Comparison of ENCODE assay signal across 2 fruit fly cellular contexts in genomic region chrX:17229475-17230169, dm6.
A peak's percentile ranks its signal among the peaks of the same experiment; 100 is the strongest.
TF ChIP-seq lines count a peak whose summit lies in the region.

No protein-coding gene starts in this region.

TF ChIP-seq in whole organism, embryonic, 481 proteins besides CTCF, POLR2A, EP300 and RAD21 (continued from another document and continues in another):
- peak; percentile 44 for TF ChIP-seq CG2120 (GFP tag; optimal IDR thresholded peaks at IDR 0.05; lab: Kevin White, UChicago)
- TF ChIP-seq Blimp-1 (GFP tag; optimal IDR thresholded peaks at IDR 0.05; lab: Kevin White, UChicago) = peak; percentile 100
- TF ChIP-seq CG7556 (GFP tag; optimal IDR thresholded peaks at IDR 0.05; lab: Kevin White, UChicago) = peak; percentile 2
- no peak for TF ChIP-seq Sin3A (optimal IDR thresholded peaks at IDR 0.05; lab: Kevin White, UChicago)
- peak; percentile 15 for TF ChIP-seq Ets65A (GFP tag; lab: Kevin White, UChicago)
- peak; percentile 65 for TF ChIP-seq gem (tag; optimal IDR thresholded peaks at IDR 0.05; lab: Kevin White, UChicago)
- no peak for TF ChIP-seq CG6683 (GFP tag; optimal IDR thresholded peaks at IDR 0.05; lab: Kevin White, UChicago)
- peak; percentile 37 for TF ChIP-seq CG7839 (tag; optimal IDR thresholded peaks at IDR 0.05; lab: Kevin White, UChicago)
- TF ChIP-seq bsh (GFP tag; optimal IDR thresholded peaks at IDR 0.05; lab: Kevin White, UChicago) = peak in 1 of 2 experiments; percentile 35
- no peak for TF ChIP-seq CG6654 (GFP tag; optimal IDR thresholded peaks at IDR 0.05; lab: Kevin White, UChicago)
- 0 out of 2 replicates have a peak, but pooled peaks have one; percentile 33 for TF ChIP-seq CG17328 (GFP tag; IDR thresholded peaks at IDR 0.05; lab: Robert Waterston, UW)
- TF ChIP-seq CG14860 (GFP tag; IDR thresholded peaks at IDR 0.05; lab: Robert Waterston, UW; ENCODE audit: partially characterized antibody) = no peak
- peak; percentile 0 for TF ChIP-seq vfl (GFP tag; optimal IDR thresholded peaks at IDR 0.05; lab: Kevin White, UChicago)
- TF ChIP-seq Doc2 (GFP tag; IDR thresholded peaks at IDR 0.05; lab: Robert Waterston, UW) = no peak
- TF ChIP-seq z (GFP tag; IDR thresholded peaks at IDR 0.05; lab: Robert Waterston, UW) = no peak
- no peak for TF ChIP-seq CG14014 (GFP tag; IDR thresholded peaks at IDR 0.05; lab: Robert Waterston, UW)
- no peak for TF ChIP-seq CG5245 (GFP tag; optimal IDR thresholded peaks at IDR 0.05; lab: Kevin White, UChicago)
- TF ChIP-seq slp2 (GFP tag; optimal IDR thresholded peaks at IDR 0.05; lab: Kevin White, UChicago) = peak; percentile 9
- peak; percentile 3 for TF ChIP-seq Vsx1 (GFP tag; optimal IDR thresholded peaks at IDR 0.05; lab: Kevin White, UChicago)
- TF ChIP-seq CG32767 (GFP tag; IDR thresholded peaks at IDR 0.05; lab: Robert Waterston, UW) = no peak
- TF ChIP-seq pita (GFP tag; optimal IDR thresholded peaks at IDR 0.05; lab: Kevin White, UChicago) = peak; percentile 16
- peak; percentile 44 for TF ChIP-seq NC2β (GFP tag; optimal IDR thresholded peaks at IDR 0.05; lab: Kevin White, UChicago)
- TF ChIP-seq lilli (GFP tag; optimal IDR thresholded peaks at IDR 0.05; lab: Kevin White, UChicago) = peak; percentile 42
- peak; percentile 37 for TF ChIP-seq chn (GFP tag; optimal IDR thresholded peaks at IDR 0.05; lab: Kevin White, UChicago)
- TF ChIP-seq zf30C (GFP tag; optimal IDR thresholded peaks at IDR 0.05; lab: Kevin White, UChicago) = peak; percentile 16
- peak in 1 of 3 experiments; percentile 61 for TF ChIP-seq lola (GFP tag; optimal IDR thresholded peaks at IDR 0.05; lab: Kevin White, UChicago)
- peak; percentile 33 for TF ChIP-seq CG11504 (tag; optimal IDR thresholded peaks at IDR 0.05; lab: Kevin White, UChicago)
- TF ChIP-seq Med (GFP tag; lab: Kevin White, UChicago) = peak; percentile 84
- TF ChIP-seq dmrt11E (tag; optimal IDR thresholded peaks at IDR 0.05; lab: Kevin White, UChicago) = peak; percentile 54
- TF ChIP-seq sens (GFP tag; lab: Kevin White, UChicago) = peak; percentile 76
- peak; percentile 3 for TF ChIP-seq gfzf (GFP tag; optimal IDR thresholded peaks at IDR 0.05; lab: Kevin White, UChicago)
- TF ChIP-seq Fer2 (tag; optimal IDR thresholded peaks at IDR 0.05; lab: Kevin White, UChicago) = no peak
- TF ChIP-seq Sox102F (GFP tag; optimal IDR thresholded peaks at IDR 0.05; lab: Kevin White, UChicago) = peak; percentile 28
- TF ChIP-seq sc (optimal IDR thresholded peaks at IDR 0.05; lab: Kevin White, UChicago) = no peak
- TF ChIP-seq sc (GFP tag; optimal IDR thresholded peaks at IDR 0.05; lab: Kevin White, UChicago) = peak; percentile 5
- TF ChIP-seq mam (GFP tag; optimal IDR thresholded peaks at IDR 0.05; lab: Kevin White, UChicago) = peak; percentile 12
- peak in 1 of 2 experiments; percentile 36 for TF ChIP-seq Hr51 (GFP tag; optimal IDR thresholded peaks at IDR 0.05; lab: Kevin White, UChicago)
- TF ChIP-seq Chrac-16 (GFP tag; optimal IDR thresholded peaks at IDR 0.05; lab: Kevin White, UChicago) = peak; percentile 21
- TF ChIP-seq CG9876 (GFP tag; optimal IDR thresholded peaks at IDR 0.05; lab: Kevin White, UChicago) = peak; percentile 27
- TF ChIP-seq pnt (GFP tag; optimal IDR thresholded peaks at IDR 0.05; lab: Kevin White, UChicago) = peak; percentile 35
- peak; percentile 39 for TF ChIP-seq shn (GFP tag; optimal IDR thresholded peaks at IDR 0.05; lab: Kevin White, UChicago)
- TF ChIP-seq pros (GFP tag; optimal IDR thresholded peaks at IDR 0.05; lab: Kevin White, UChicago) = peak; percentile 23
- no peak for TF ChIP-seq CG5953 (GFP tag; IDR thresholded peaks at IDR 0.05; lab: Robert Waterston, UW)
- no peak for TF ChIP-seq CG33557 (GFP tag; optimal IDR thresholded peaks at IDR 0.05; lab: Kevin White, UChicago)
- no peak for TF ChIP-seq H2.0 (GFP tag; IDR thresholded peaks at IDR 0.05; lab: Robert Waterston, UW)
- no peak for TF ChIP-seq NfI (GFP tag; optimal IDR thresholded peaks at IDR 0.05; lab: Kevin White, UChicago)
- TF ChIP-seq unpg (GFP tag; optimal IDR thresholded peaks at IDR 0.05; lab: Kevin White, UChicago) = peak; percentile 53
- TF ChIP-seq CG12942 (GFP tag; optimal IDR thresholded peaks at IDR 0.05; lab: Kevin White, UChicago) = no peak
- peak; percentile 80 for TF ChIP-seq Dip2 (GFP tag; IDR thresholded peaks at IDR 0.05; lab: Robert Waterston, UW)
- no peak for TF ChIP-seq CG10274 (GFP tag; optimal IDR thresholded peaks at IDR 0.05; lab: Kevin White, UChicago)
- TF ChIP-seq Antp (GFP tag; optimal IDR thresholded peaks at IDR 0.05; lab: Kevin White, UChicago) = peak; percentile 42
- TF ChIP-seq nmo (GFP tag; optimal IDR thresholded peaks at IDR 0.05; lab: Kevin White, UChicago) = peak; percentile 35
- no peak for TF ChIP-seq ham (GFP tag; IDR thresholded peaks at IDR 0.05; lab: Robert Waterston, UW)
- peak; percentile 34 for TF ChIP-seq Xbp1 (GFP tag; optimal IDR thresholded peaks at IDR 0.05; lab: Kevin White, UChicago)
- TF ChIP-seq Pdp1 (GFP tag; optimal IDR thresholded peaks at IDR 0.05; lab: Kevin White, UChicago) = peak; percentile 18 to 53
- peak; percentile 18 for TF ChIP-seq CG17385 (GFP tag; optimal IDR thresholded peaks at IDR 0.05; lab: Kevin White, UChicago)
- TF ChIP-seq Abd-B (GFP tag; optimal IDR thresholded peaks at IDR 0.05; lab: Kevin White, UChicago) = peak; percentile 34
- TF ChIP-seq CoRest (tag; optimal IDR thresholded peaks at IDR 0.05; lab: Kevin White, UChicago) = peak; percentile 50
- TF ChIP-seq abd-A (tag; optimal IDR thresholded peaks at IDR 0.05; lab: Kevin White, UChicago) = peak; percentile 74
- TF ChIP-seq kni (GFP tag; optimal IDR thresholded peaks at IDR 0.05; lab: Kevin White, UChicago) = peak; percentile 72
- peak; percentile 30; the same call in 1 of the 2 replicates for TF ChIP-seq CG9932 (GFP tag; IDR thresholded peaks at IDR 0.05; lab: Robert Waterston, UW)
- TF ChIP-seq tup (GFP tag; optimal IDR thresholded peaks at IDR 0.05; lab: Kevin White, UChicago) = no peak
- TF ChIP-seq fd102C (GFP tag; optimal IDR thresholded peaks at IDR 0.05; lab: Kevin White, UChicago) = no peak
- TF ChIP-seq CG30403 (GFP tag; optimal IDR thresholded peaks at IDR 0.05; lab: Kevin White, UChicago) = peak; percentile 30
- TF ChIP-seq CG13894 (tag; optimal IDR thresholded peaks at IDR 0.05; lab: Kevin White, UChicago) = no peak
- peak; percentile 38 for TF ChIP-seq jumu (GFP tag; optimal IDR thresholded peaks at IDR 0.05; lab: Kevin White, UChicago)
- no peak for TF ChIP-seq Hand (GFP tag; optimal IDR thresholded peaks at IDR 0.05; lab: Kevin White, UChicago)

TF ChIP-seq in whole organism, prepupa, 60 proteins besides CTCF, POLR2A, EP300 and RAD21 (continued from another document):
- TF ChIP-seq CG31627 (GFP tag; optimal IDR thresholded peaks at IDR 0.05; lab: Kevin White, UChicago) = peak; percentile 51
- TF ChIP-seq pdm3 (GFP tag; optimal IDR thresholded peaks at IDR 0.05; lab: Kevin White, UChicago) = peak; percentile 65
- TF ChIP-seq Hr4 (GFP tag; optimal IDR thresholded peaks at IDR 0.05; lab: Kevin White, UChicago) = peak; percentile 48
- peak; percentile 54 for TF ChIP-seq Smox (GFP tag; optimal IDR thresholded peaks at IDR 0.05; lab: Kevin White, UChicago)
- TF ChIP-seq CG6854 (GFP tag; optimal IDR thresholded peaks at IDR 0.05; lab: Kevin White, UChicago) = no peak
- TF ChIP-seq Sox15 (GFP tag; optimal IDR thresholded peaks at IDR 0.05; lab: Kevin White, UChicago) = no peak
- TF ChIP-seq CG8119 (GFP tag; IDR thresholded peaks at IDR 0.05; lab: Robert Waterston, UW) = peak; percentile 51; the same call in 1 of the 3 replicates
- peak; percentile 31 for TF ChIP-seq CG34406 (GFP tag; optimal IDR thresholded peaks at IDR 0.05; lab: Kevin White, UChicago)
- TF ChIP-seq acj6 (GFP tag; optimal IDR thresholded peaks at IDR 0.05; lab: Kevin White, UChicago) = peak; percentile 48
- TF ChIP-seq achi (GFP tag; optimal IDR thresholded peaks at IDR 0.05; lab: Kevin White, UChicago) = peak; percentile 45
- peak; percentile 74 for TF ChIP-seq svp (GFP tag; lab: Kevin White, UChicago)
- peak; percentile 83 for TF ChIP-seq Eip78C (GFP tag; lab: Kevin White, UChicago)
- no peak for TF ChIP-seq CG6276 (GFP tag; optimal IDR thresholded peaks at IDR 0.05; lab: Kevin White, UChicago)
- TF ChIP-seq CG9139 (GFP tag; optimal IDR thresholded peaks at IDR 0.05; lab: Kevin White, UChicago) = no peak
- TF ChIP-seq esn (GFP tag; optimal IDR thresholded peaks at IDR 0.05; lab: Kevin White, UChicago) = peak; percentile 56
- peak; percentile 59 for TF ChIP-seq CG3032 (tag; optimal IDR thresholded peaks at IDR 0.05; lab: Kevin White, UChicago)
- TF ChIP-seq ss (GFP tag; optimal IDR thresholded peaks at IDR 0.05; lab: Kevin White, UChicago) = peak in 1 of 2 experiments; percentile 29
- no peak for TF ChIP-seq CG7368 (GFP tag; optimal IDR thresholded peaks at IDR 0.05; lab: Kevin White, UChicago)
- TF ChIP-seq Hr38 (GFP tag; optimal IDR thresholded peaks at IDR 0.05; lab: Kevin White, UChicago) = no peak
- peak; percentile 97 for TF ChIP-seq Blimp-1 (GFP tag; optimal IDR thresholded peaks at IDR 0.05; lab: Kevin White, UChicago)
- TF ChIP-seq CG11294 (GFP tag; IDR thresholded peaks at IDR 0.05; lab: Robert Waterston, UW) = no peak
- TF ChIP-seq CG8632 (GFP tag; optimal IDR thresholded peaks at IDR 0.05; lab: Kevin White, UChicago) = no peak
- TF ChIP-seq Lpt (GFP tag; optimal IDR thresholded peaks at IDR 0.05; lab: Kevin White, UChicago) = peak; percentile 40
- TF ChIP-seq net (GFP tag; optimal IDR thresholded peaks at IDR 0.05; lab: Kevin White, UChicago) = no peak
- no peak for TF ChIP-seq Gug (GFP tag; IDR thresholded peaks at IDR 0.05; lab: Robert Waterston, UW)
- peak; percentile 54 for TF ChIP-seq Sox14 (GFP tag; optimal IDR thresholded peaks at IDR 0.05; lab: Kevin White, UChicago)
- no peak for TF ChIP-seq Eip75B (GFP tag; optimal IDR thresholded peaks at IDR 0.05; lab: Kevin White, UChicago)
- no peak for TF ChIP-seq CG16779 (tag; optimal IDR thresholded peaks at IDR 0.05; lab: Kevin White, UChicago)
- peak; percentile 33 for TF ChIP-seq fd59A (GFP tag; optimal IDR thresholded peaks at IDR 0.05; lab: Kevin White, UChicago)
- no peak for TF ChIP-seq CG3919 (GFP tag; optimal IDR thresholded peaks at IDR 0.05; lab: Kevin White, UChicago)
- TF ChIP-seq dac (GFP tag; optimal IDR thresholded peaks at IDR 0.05; lab: Kevin White, UChicago) = peak; percentile 37
- no peak for TF ChIP-seq fd85E (GFP tag; optimal IDR thresholded peaks at IDR 0.05; lab: Kevin White, UChicago)
- TF ChIP-seq fkh (GFP tag; optimal IDR thresholded peaks at IDR 0.05; lab: Kevin White, UChicago) = no peak
- peak; percentile 23 for TF ChIP-seq CG10631 (GFP tag; optimal IDR thresholded peaks at IDR 0.05; lab: Kevin White, UChicago)
- no peak for TF ChIP-seq CG6808 (GFP tag; optimal IDR thresholded peaks at IDR 0.05; lab: Kevin White, UChicago)
- TF ChIP-seq Ets96B (tag; optimal IDR thresholded peaks at IDR 0.05; lab: Kevin White, UChicago) = no peak
- TF ChIP-seq Sox102F (GFP tag; optimal IDR thresholded peaks at IDR 0.05; lab: Kevin White, UChicago) = peak; percentile 34
